Worm (Caenorhabditis elegans): ENCODE results near the gene kdin-1.

Gene kdin-1

ce11 chrIV:11026648-11027047, 11.8 kb upstream of the kdin-1 start:
- no peak for TF ChIP-seq sptf-1 (tag; optimal IDR thresholded peaks at IDR 0.05)
- no peak for TF ChIP-seq mab-5 (tag; optimal IDR thresholded peaks at IDR 0.05)
- peak; percentile 35 for TF ChIP-seq ceh-39 (tag; optimal IDR thresholded peaks at IDR 0.05)
- peak; percentile 44 for TF ChIP-seq ces-1 (GFP tag; optimal IDR thresholded peaks at IDR 0.05)
- no peak for TF ChIP-seq nhr-28 (tag; optimal IDR thresholded peaks at IDR 0.05)
- no peak for TF ChIP-seq tbx-8 (GFP tag; optimal IDR thresholded peaks at IDR 0.05)
- peak; percentile 7 for TF ChIP-seq pha-4 (tag; optimal IDR thresholded peaks at IDR 0.05)
- TF ChIP-seq elt-3 (tag; optimal IDR thresholded peaks at IDR 0.05), result no peak
- TF ChIP-seq snpc-4 (tag; optimal IDR thresholded peaks at IDR 0.05), result no peak

ce11 chrIV:11027560-11027959, 10.9 kb upstream of the kdin-1 start:
- no peak for TF ChIP-seq ham-2 (GFP tag; optimal IDR thresholded peaks at IDR 0.05)
- TF ChIP-seq nhr-28 (tag; optimal IDR thresholded peaks at IDR 0.05), result no peak
- peak; percentile 84 for TF ChIP-seq mls-2 (tag; optimal IDR thresholded peaks at IDR 0.05)
- TF ChIP-seq ces-1 (GFP tag; optimal IDR thresholded peaks at IDR 0.05), result peak; percentile 72
- no peak for TF ChIP-seq nhr-237 (tag; optimal IDR thresholded peaks at IDR 0.05)
- TF ChIP-seq sem-2 (GFP tag; optimal IDR thresholded peaks at IDR 0.05), result no peak
- TF ChIP-seq zip-8 (tag; optimal IDR thresholded peaks at IDR 0.05), result no peak
- peak; percentile 6 for TF ChIP-seq hlh-1 (tag; optimal IDR thresholded peaks at IDR 0.05)
- peak; percentile 38 for TF ChIP-seq elt-3 (tag; optimal IDR thresholded peaks at IDR 0.05)
- TF ChIP-seq lsy-2 (tag; optimal IDR thresholded peaks at IDR 0.05), result peak; percentile 71
- no peak for TF ChIP-seq ceh-43 (GFP tag; optimal IDR thresholded peaks at IDR 0.05)
- no peak for TF ChIP-seq sptf-1 (tag; optimal IDR thresholded peaks at IDR 0.05)
- TF ChIP-seq flh-1 (GFP tag; optimal IDR thresholded peaks at IDR 0.05), result no peak
- TF ChIP-seq snpc-4 (tag; optimal IDR thresholded peaks at IDR 0.05), result no peak
- TF ChIP-seq ceh-39 (tag; optimal IDR thresholded peaks at IDR 0.05), result peak; percentile 69
- TF ChIP-seq unc-120 (tag; optimal IDR thresholded peaks at IDR 0.05; ENCODE audit: poor library complexity, severe bottlenecking), result peak; percentile 42
- TF ChIP-seq lin-13 (tag; optimal IDR thresholded peaks at IDR 0.05), result peak; percentile 90
- peak; percentile 23 for TF ChIP-seq M03D4.4 (tag; optimal IDR thresholded peaks at IDR 0.05)
- TF ChIP-seq cnd-1 (tag; optimal IDR thresholded peaks at IDR 0.05), result peak; percentile 35
- no peak for TF ChIP-seq ceh-83 (GFP tag; optimal IDR thresholded peaks at IDR 0.05)
- no peak for TF ChIP-seq nhr-76 (tag; optimal IDR thresholded peaks at IDR 0.05)
- no peak for TF ChIP-seq blmp-1 (tag; optimal IDR thresholded peaks at IDR 0.05)
- no peak for TF ChIP-seq nhr-12 (tag; optimal IDR thresholded peaks at IDR 0.05)
- TF ChIP-seq ztf-11 (tag; optimal IDR thresholded peaks at IDR 0.05), result no peak
- TF ChIP-seq unc-62 (GFP tag; optimal IDR thresholded peaks at IDR 0.05), result peak; percentile 98
- TF ChIP-seq mab-5 (tag; optimal IDR thresholded peaks at IDR 0.05), result no peak
- TF ChIP-seq unc-39 (tag; optimal IDR thresholded peaks at IDR 0.05), result no peak
- TF ChIP-seq bed-3 (GFP tag; optimal IDR thresholded peaks at IDR 0.05), result no peak
- TF ChIP-seq pha-4 (tag; optimal IDR thresholded peaks at IDR 0.05), result peak; percentile 97
- no peak for TF ChIP-seq tbx-8 (GFP tag; optimal IDR thresholded peaks at IDR 0.05)
- peak; percentile 1 for TF ChIP-seq drap-1 (GFP tag; optimal IDR thresholded peaks at IDR 0.05)
- peak; percentile 5 for TF ChIP-seq lin-32 (GFP tag; optimal IDR thresholded peaks at IDR 0.05)
- TF ChIP-seq mep-1 (tag; optimal IDR thresholded peaks at IDR 0.05), result peak; percentile 80
- TF ChIP-seq elt-1 (tag; optimal IDR thresholded peaks at IDR 0.05; ENCODE audit: borderline replicate concordance, insufficient read depth), result peak; percentile 72
- TF ChIP-seq nhr-2 (tag; optimal IDR thresholded peaks at IDR 0.05), result no peak

- TF ChIP-seq lin-13 (tag; optimal IDR thresholded peaks at IDR 0.05) (no peak), lin-32 (GFP tag; optimal IDR thresholded peaks at IDR 0.05) (no peak), ceh-39 (tag; optimal IDR thresholded peaks at IDR 0.05) (no peak), pha-4 (tag; optimal IDR thresholded peaks at IDR 0.05) (no peak), nhr-76 (tag; optimal IDR thresholded peaks at IDR 0.05) (no peak), elt-3 (tag; optimal IDR thresholded peaks at IDR 0.05) (no peak), lsy-2 (tag; optimal IDR thresholded peaks at IDR 0.05) (no peak), bed-3 (GFP tag; optimal IDR thresholded peaks at IDR 0.05) (no peak), elt-1 (tag; optimal IDR thresholded peaks at IDR 0.05; ENCODE audit: borderline replicate concordance, insufficient read depth) (no peak), mab-5 (tag; optimal IDR thresholded peaks at IDR 0.05) (no peak), drap-1 (GFP tag; optimal IDR thresholded peaks at IDR 0.05) (no peak), ces-1 (GFP tag; optimal IDR thresholded peaks at IDR 0.05) (no peak), blmp-1 (tag; optimal IDR thresholded peaks at IDR 0.05) (no peak), unc-62 (GFP tag; optimal IDR thresholded peaks at IDR 0.05) (no peak), ceh-43 (GFP tag; optimal IDR thresholded peaks at IDR 0.05) (no peak), ztf-11 (tag; optimal IDR thresholded peaks at IDR 0.05) (no peak), unc-120 (tag; optimal IDR thresholded peaks at IDR 0.05; ENCODE audit: poor library complexity, severe bottlenecking) (no peak)
Measured at ce11 chrIV:11029412-11029811, 9.0 kb upstream of the kdin-1 start, which contains the start of gene hrg-5. Gene hrg-5, minus strand, starts transcription at chrIV:11029428.
